Fruit fly (Drosophila melanogaster) Kc167 (cell line): Measurements from ENCODE around the gene CG8507.

Experiments
- Sin3A ChIP-seq: fragments of >200 bp; optimal IDR thresholded peaks from 2 replicates; lab custom pipeline; 2018; ENCODE audit warnings: missing external identifiers
- insv ChIP-seq: fragments of >200 bp; optimal IDR thresholded peaks from 3 replicates; lab custom pipeline; 2018; ENCODE audit warnings: missing external identifiers
- ttk ChIP-seq: sonication (Bioruptor generic); optimal IDR thresholded peaks from 2 replicates; lab custom pipeline; 2017; ENCODE audit warnings: missing external identifiers

DNA sequence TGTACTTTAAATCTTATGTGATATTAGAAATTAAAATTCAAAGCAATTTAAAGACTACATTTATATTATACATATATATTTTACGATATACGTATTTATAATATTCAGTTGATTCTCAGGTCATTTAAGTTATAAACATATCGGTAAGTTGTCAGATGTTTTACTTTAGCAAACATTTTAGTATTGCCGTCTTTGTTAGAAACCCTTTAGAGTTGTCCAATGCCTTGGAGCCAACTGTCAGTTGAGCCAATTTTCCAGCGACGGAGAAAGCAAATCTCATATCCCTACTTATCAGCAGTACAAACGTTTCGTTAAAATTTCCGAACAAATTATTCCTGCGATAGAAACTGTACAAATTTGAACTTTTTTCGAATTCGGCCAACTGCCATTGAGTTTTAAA lies 16.5 kb upstream of the CG8507 start, which contains the start of gene topi:
- TF ChIP-seq Sin3A (lab: Kevin White, UChicago) = no peak
- TF ChIP-seq insv (lab: Kevin White, UChicago) = no peak
- TF ChIP-seq ttk = no peak
